Worm (Caenorhabditis elegans): ENCODE results near the gene btb-19.

btb-19 gene

ce11 chrII:14496809-14497208 lies 25.1 kb downstream of the btb-19 start (continued):
- TF ChIP-seq bed-1 (GFP tag; IDR thresholded peaks at IDR 0.05) = no peak
- TF ChIP-seq hmg-1.2 (GFP tag; IDR thresholded peaks at IDR 0.05) = peak; percentile 84
- peak; percentile 83 for TF ChIP-seq lin-40 (tag; optimal IDR thresholded peaks at IDR 0.05)
- TF ChIP-seq nhr-179 (tag; optimal IDR thresholded peaks at IDR 0.05) = no peak
- peak; percentile 95 for TF ChIP-seq F52B5.7 (tag; optimal IDR thresholded peaks at IDR 0.05)
- peak; percentile 74 for TF ChIP-seq ztf-22 (GFP tag; optimal IDR thresholded peaks at IDR 0.05)
- peak; percentile 42 for TF ChIP-seq F22D6.2 (tag; optimal IDR thresholded peaks at IDR 0.05)
- TF ChIP-seq ZK185.1 (tag; optimal IDR thresholded peaks at IDR 0.05; ENCODE audit: poor library complexity, severe bottlenecking) = peak; percentile 87
- TF ChIP-seq mxl-1 (tag; optimal IDR thresholded peaks at IDR 0.05) = peak; percentile 95
- TF ChIP-seq lsy-27 (tag; optimal IDR thresholded peaks at IDR 0.05; ENCODE audit: borderline replicate concordance, insufficient read depth) = peak; percentile 58
- TF ChIP-seq hmg-20 (GFP tag; IDR thresholded peaks at IDR 0.05) = peak; percentile 78; the same call in 1 of the 2 replicates
- TF ChIP-seq F37B4.10 (GFP tag; IDR thresholded peaks at IDR 0.05) = no peak
- peak; percentile 92 for TF ChIP-seq attf-5 (GFP tag; optimal IDR thresholded peaks at IDR 0.05)
- peak; percentile 96 for TF ChIP-seq zim-3 (tag; optimal IDR thresholded peaks at IDR 0.05)

- TF ChIP-seq akir-1 (GFP tag; optimal IDR thresholded peaks at IDR 0.05) = no peak
- 0 out of 2 replicates have a peak, but pooled peaks have one; percentile 34 for TF ChIP-seq lin-26 (GFP tag; IDR thresholded peaks at IDR 0.05)
- no peak for TF ChIP-seq mxl-1 (tag; optimal IDR thresholded peaks at IDR 0.05)
Measured at ce11 chrII:14495341-14495740, 26.6 kb downstream of the btb-19 start.

ce11 chrII:14494464-14494863 lies 27.5 kb downstream of the btb-19 start:
- no peak for TF ChIP-seq attf-5 (GFP tag; optimal IDR thresholded peaks at IDR 0.05)
- no peak for TF ChIP-seq ama-1 (optimal IDR thresholded peaks at IDR 0.05)
- no peak for TF ChIP-seq ama-1 (GFP tag; optimal IDR thresholded peaks at IDR 0.05)
- TF ChIP-seq pha-4 (tag; optimal IDR thresholded peaks at IDR 0.05) = no peak
- TF ChIP-seq snpc-1.3 (tag; optimal IDR thresholded peaks at IDR 0.05; ENCODE audit: insufficient read depth) = no peak
- no peak for TF ChIP-seq attf-6 (GFP tag; IDR thresholded peaks at IDR 0.05)
- no peak for TF ChIP-seq egrh-3 (GFP tag; IDR thresholded peaks at IDR 0.05)
- TF ChIP-seq nhr-80 (tag; optimal IDR thresholded peaks at IDR 0.05) = no peak
- no peak for TF ChIP-seq bed-1 (GFP tag; IDR thresholded peaks at IDR 0.05)
- no peak for TF ChIP-seq ztf-3 (GFP tag; optimal IDR thresholded peaks at IDR 0.05)
- TF ChIP-seq Y53G8AR.9 (GFP tag; conservative IDR thresholded peaks at IDR 0.05) = no peak
- TF ChIP-seq akir-1 (GFP tag; optimal IDR thresholded peaks at IDR 0.05) = no peak
- TF ChIP-seq D2030.7 (GFP tag; IDR thresholded peaks at IDR 0.05) = no peak
- no peak for TF ChIP-seq Y67H2A.10 (GFP tag; conservative IDR thresholded peaks at IDR 0.05)
- TF ChIP-seq snpc-1.1 (tag; optimal IDR thresholded peaks at IDR 0.05; ENCODE audit: insufficient read depth) = no peak

- no peak for TF ChIP-seq lsl-1 (GFP tag; optimal IDR thresholded peaks at IDR 0.05)
- 0 out of 2 replicates have a peak, but pooled peaks have one; percentile 3 for TF ChIP-seq mcd-1 (GFP tag; IDR thresholded peaks at IDR 0.05)
Measured at ce11 chrII:14494414-14494463, 27.7 kb downstream of the btb-19 start, which contains the start of gene cysl-2. Gene cysl-2 (minus strand): TSS chrII:14494451.

- TF ChIP-seq chd-7 (tag; optimal IDR thresholded peaks at IDR 0.05) (peak; percentile 18), B0261.1 (tag; optimal IDR thresholded peaks at IDR 0.05) (no peak), ama-1 (optimal IDR thresholded peaks at IDR 0.05) (peak; percentile 31), ama-1 (GFP tag; optimal IDR thresholded peaks at IDR 0.05) (no peak), efl-1 (GFP tag; optimal IDR thresholded peaks at IDR 0.05) (no peak), lin-26 (GFP tag; IDR thresholded peaks at IDR 0.05) (peak; percentile 57; the same call in 1 of the 2 replicates), mcd-1 (GFP tag; IDR thresholded peaks at IDR 0.05) (0 out of 2 replicates have a peak, but pooled peaks have one; percentile 12), ekl-4 (GFP tag; IDR thresholded peaks at IDR 0.05) (0 out of 2 replicates have a peak, but pooled peaks have one; percentile 11), zfh-2 (GFP tag; conservative IDR thresholded peaks at IDR 0.05) (peak; percentile 52; the same call in 1 of the 2 replicates), nfyb-1 (GFP tag; IDR thresholded peaks at IDR 0.05) (0 out of 2 replicates have a peak, but pooled peaks have one; percentile 39)
Measured at ce11 chrII:14494014-14494413, 27.9 kb downstream of the btb-19 start.

Measured in whole organism, young adult.